In genomic region chrIII:13224395-13224794, ce11 we compare ENCODE assay signal across 5 worm cellular contexts.
TF ChIP-seq lines count a peak whose summit lies in the region.

No protein-coding gene starts in this region.

TF ChIP-seq in whole organism, L1 larva, 84 proteins besides CTCF, POLR2A, EP300 and RAD21:
- peak in 1 of 2 experiments; percentile 51 for TF ChIP-seq lsy-2 (tag; optimal IDR thresholded peaks at IDR 0.05; lab: Kevin White, UChicago)
- TF ChIP-seq nhr-84 (tag; optimal IDR thresholded peaks at IDR 0.05; lab: Kevin White, UChicago): no peak
- TF ChIP-seq dsc-1 (tag; optimal IDR thresholded peaks at IDR 0.05; lab: Kevin White, UChicago): no peak
- no peak for TF ChIP-seq nhr-28 (tag; optimal IDR thresholded peaks at IDR 0.05; lab: Kevin White, UChicago)
- peak in 1 of 2 experiments; percentile 48 for TF ChIP-seq mdl-1 (tag; optimal IDR thresholded peaks at IDR 0.05; lab: Kevin White, UChicago)
- peak; percentile 35 for TF ChIP-seq nhr-90 (tag; optimal IDR thresholded peaks at IDR 0.05; lab: Kevin White, UChicago; ENCODE audit: poor library complexity)
- TF ChIP-seq lin-35 (GFP tag; optimal IDR thresholded peaks at IDR 0.05; lab: Kevin White, UChicago): peak in 1 of 2 experiments; percentile 57
- peak; percentile 17 for TF ChIP-seq mep-1 (tag; optimal IDR thresholded peaks at IDR 0.05; lab: Kevin White, UChicago)
- TF ChIP-seq nhr-47 (tag; optimal IDR thresholded peaks at IDR 0.05; lab: Kevin White, UChicago): peak; percentile 10
- peak in 1 of 2 experiments; percentile 15 for TF ChIP-seq efl-1 (optimal IDR thresholded peaks at IDR 0.05; lab: Kevin White, UChicago)
- TF ChIP-seq efl-1 (GFP tag; optimal IDR thresholded peaks at IDR 0.05 in 1 of 2; lab: Kevin White, UChicago): peak in 1 of 2 experiments; percentile 91
- TF ChIP-seq snu-23 (GFP tag; optimal IDR thresholded peaks at IDR 0.05; lab: Kevin White, UChicago): peak; percentile 48
- 0 out of 2 replicates have a peak, but pooled peaks have one; percentile 4 for TF ChIP-seq nhr-19 (GFP tag; conservative IDR thresholded peaks at IDR 0.05; lab: Robert Waterston, UW)
- peak; percentile 20 for TF ChIP-seq nhr-71 (tag; optimal IDR thresholded peaks at IDR 0.05; lab: Kevin White, UChicago)
- peak; percentile 27 for TF ChIP-seq nhr-20 (tag; optimal IDR thresholded peaks at IDR 0.05; lab: Kevin White, UChicago)

TF ChIP-seq in whole organism, L3 larva, 47 proteins besides CTCF, POLR2A, EP300 and RAD21:
- TF ChIP-seq fos-1 (tag; optimal IDR thresholded peaks at IDR 0.05; lab: Kevin White, UChicago) (no peak), pha-4 (tag; optimal IDR thresholded peaks at IDR 0.05; lab: Kevin White, UChicago) (peak; percentile 35), nfya-1 (tag; optimal IDR thresholded peaks at IDR 0.05; lab: Kevin White, UChicago; ENCODE audit: insufficient read depth) (peak; percentile 23)

TF ChIP-seq in whole organism, early embryonic, 17 proteins besides CTCF, POLR2A, EP300 and RAD21:
- no peak for TF ChIP-seq hmbx-1 (tag; optimal IDR thresholded peaks at IDR 0.05; lab: Kevin White, UChicago)
- 0 out of 2 replicates have a peak, but pooled peaks have one; percentile 64 for TF ChIP-seq sea-1 (GFP tag; conservative IDR thresholded peaks at IDR 0.05; lab: Robert Waterston, UW)
- peak; percentile 49; the same call in 1 of the 2 replicates for TF ChIP-seq scrt-1 (GFP tag; IDR thresholded peaks at IDR 0.05; lab: Robert Waterston, UW)
- peak; percentile 29; the same call in 1 of the 2 replicates for TF ChIP-seq tbx-11 (GFP tag; IDR thresholded peaks at IDR 0.05; lab: Robert Waterston, UW)
- TF ChIP-seq F13C5.2 (tag; optimal IDR thresholded peaks at IDR 0.05; lab: Kevin White, UChicago): no peak
- TF ChIP-seq ceh-36 (tag; optimal IDR thresholded peaks at IDR 0.05; lab: Kevin White, UChicago): no peak
- TF ChIP-seq ceh-13 (GFP tag; optimal IDR thresholded peaks at IDR 0.05; lab: Kevin White, UChicago): no peak
- no peak; the same call in 1 of the 2 replicates for TF ChIP-seq tbx-37 (GFP tag; conservative IDR thresholded peaks at IDR 0.05; lab: Robert Waterston, UW)
- TF ChIP-seq ama-1 (optimal IDR thresholded peaks at IDR 0.05; lab: Kevin White, UChicago): no peak
- peak; percentile 71 for TF ChIP-seq pes-1 (GFP tag; IDR thresholded peaks at IDR 0.05; lab: Robert Waterston, UW)
- TF ChIP-seq hnd-1 (tag; optimal IDR thresholded peaks at IDR 0.05; lab: Kevin White, UChicago): no peak
- TF ChIP-seq aly-1 (tag; optimal IDR thresholded peaks at IDR 0.05; lab: Kevin White, UChicago): no peak
- TF ChIP-seq flt-1 (GFP tag; IDR thresholded peaks at IDR 0.05; lab: Robert Waterston, UW): 0 out of 2 replicates have a peak, but pooled peaks have one; percentile 55
- TF ChIP-seq B0310.2 (tag; optimal IDR thresholded peaks at IDR 0.05; lab: Kevin White, UChicago): no peak
- no peak for TF ChIP-seq hmg-4 (GFP tag; optimal IDR thresholded peaks at IDR 0.05; lab: Kevin White, UChicago)
- TF ChIP-seq ets-7 (tag; optimal IDR thresholded peaks at IDR 0.05; lab: Kevin White, UChicago): no peak
TF ChIP-seq in whole organism, early embryonic: peak in this region for 5.

TF ChIP-seq in whole organism, midembryonic, 9 proteins besides CTCF, POLR2A, EP300 and RAD21:
- TF ChIP-seq cog-1 (tag; optimal IDR thresholded peaks at IDR 0.05; lab: Kevin White, UChicago) (no peak), klf-2 (GFP tag; conservative IDR thresholded peaks at IDR 0.05; lab: Robert Waterston, UW) (no peak), T22C8.4 (GFP tag; IDR thresholded peaks at IDR 0.05; lab: Robert Waterston, UW) (no peak), ztf-29 (GFP tag; IDR thresholded peaks at IDR 0.05; lab: Robert Waterston, UW) (no peak), tab-1 (GFP tag; IDR thresholded peaks at IDR 0.05; lab: Robert Waterston, UW) (peak; percentile 71), ztf-23 (GFP tag; IDR thresholded peaks at IDR 0.05; lab: Robert Waterston, UW) (0 out of 2 replicates have a peak, but pooled peaks have one; percentile 48), med-1 (GFP tag; optimal IDR thresholded peaks at IDR 0.05; lab: Kevin White, UChicago; ENCODE audit: insufficient read depth) (no peak), ref-1 (GFP tag; conservative IDR thresholded peaks at IDR 0.05; lab: Robert Waterston, UW) (no peak; the same call in 1 of the 2 replicates), flt-1 (GFP tag; IDR thresholded peaks at IDR 0.05; lab: Robert Waterston, UW) (peak; percentile 50; the same call in 1 of the 2 replicates)
TF ChIP-seq in whole organism, midembryonic: peak in this region for 3.

TF ChIP-seq in whole organism, young adult, 124 proteins besides CTCF, POLR2A, EP300 and RAD21:
- TF ChIP-seq hmg-1.2 (GFP tag; IDR thresholded peaks at IDR 0.05; lab: Robert Waterston, UW): peak; percentile 61
- TF ChIP-seq him-1 (tag; optimal IDR thresholded peaks at IDR 0.05; lab: Kevin White, UChicago): peak; percentile 44
- peak; percentile 24 for TF ChIP-seq ztf-18 (tag; optimal IDR thresholded peaks at IDR 0.05; lab: Kevin White, UChicago)
- TF ChIP-seq rec-8 (tag; optimal IDR thresholded peaks at IDR 0.05; lab: Kevin White, UChicago): peak; percentile 21 to 22
- TF ChIP-seq madf-10 (tag; optimal IDR thresholded peaks at IDR 0.05; lab: Kevin White, UChicago): no peak
- peak; percentile 25 for TF ChIP-seq snpc-3.4 (tag; optimal IDR thresholded peaks at IDR 0.05; lab: Kevin White, UChicago)
- TF ChIP-seq C17E4.6 (GFP tag; IDR thresholded peaks at IDR 0.05; lab: Robert Waterston, UW): no peak
- TF ChIP-seq lsy-27 (tag; optimal IDR thresholded peaks at IDR 0.05; lab: Kevin White, UChicago; ENCODE audit: borderline replicate concordance, insufficient read depth): peak; percentile 19
- peak in 1 of 3 experiments; percentile 30 for TF ChIP-seq lin-35 (GFP tag; optimal IDR thresholded peaks at IDR 0.05; lab: Kevin White, UChicago)
- 0 out of 2 replicates have a peak, but pooled peaks have one; percentile 42 for TF ChIP-seq nfyb-1 (GFP tag; IDR thresholded peaks at IDR 0.05; lab: Robert Waterston, UW)
- no peak for TF ChIP-seq madf-8 (GFP tag; conservative IDR thresholded peaks at IDR 0.05; lab: Robert Waterston, UW)
- TF ChIP-seq B0261.1 (tag; optimal IDR thresholded peaks at IDR 0.05; lab: Kevin White, UChicago): peak; percentile 77
- peak; percentile 76 for TF ChIP-seq rpc-1 (optimal IDR thresholded peaks at IDR 0.05; lab: Kevin White, UChicago)
- peak; percentile 80 for TF ChIP-seq rpc-1 (tag; optimal IDR thresholded peaks at IDR 0.05; lab: Kevin White, UChicago)
- no peak for TF ChIP-seq nfya-1 (tag; optimal IDR thresholded peaks at IDR 0.05; lab: Kevin White, UChicago; ENCODE audit: borderline replicate concordance, insufficient read depth)
- TF ChIP-seq snpc-4 (GFP tag; optimal IDR thresholded peaks at IDR 0.05; lab: Kevin White, UChicago): peak; percentile 30
- peak in 1 of 4 experiments; percentile 29 for TF ChIP-seq snpc-4 (tag; optimal IDR thresholded peaks at IDR 0.05; lab: Kevin White, UChicago)
- TF ChIP-seq die-1 (tag; optimal IDR thresholded peaks at IDR 0.05; lab: Kevin White, UChicago): peak; percentile 70
- peak; percentile 81; the same call in 1 of the 2 replicates for TF ChIP-seq lin-26 (GFP tag; IDR thresholded peaks at IDR 0.05; lab: Robert Waterston, UW)
- peak; percentile 38 for TF ChIP-seq snpc-1.3 (tag; optimal IDR thresholded peaks at IDR 0.05; lab: Kevin White, UChicago; ENCODE audit: insufficient read depth)
- peak; percentile 72 for TF ChIP-seq F23B12.7 (tag; optimal IDR thresholded peaks at IDR 0.05; lab: Kevin White, UChicago; ENCODE audit: insufficient read depth)
- TF ChIP-seq hlh-26 (GFP tag; conservative IDR thresholded peaks at IDR 0.05; lab: Robert Waterston, UW): no peak
- TF ChIP-seq pbrm-1 (GFP tag; IDR thresholded peaks at IDR 0.05; lab: Robert Waterston, UW): 0 out of 2 replicates have a peak, but pooled peaks have one; percentile 41
- TF ChIP-seq D2030.7 (GFP tag; IDR thresholded peaks at IDR 0.05; lab: Robert Waterston, UW): peak; percentile 45; the same call in 1 of the 2 replicates
- peak; percentile 96 for TF ChIP-seq tbp1 (GFP tag; optimal IDR thresholded peaks at IDR 0.05; lab: Kevin White, UChicago)
- no peak for TF ChIP-seq akir-1 (GFP tag; optimal IDR thresholded peaks at IDR 0.05; lab: Kevin White, UChicago)
- peak; percentile 40 for TF ChIP-seq nhr-90 (tag; optimal IDR thresholded peaks at IDR 0.05; lab: Kevin White, UChicago)

Comparison
In these comparisons a context has a peak if more than half of its experiments do, and no peak if none do; other contexts are left out.
1. Of the 8 proteins assayed by ChIP-seq in both whole organism, young adult and whole organism, L1 larva: peak only in whole organism, young adult: none; only in whole organism, L1 larva: none; in both: nhr-90; in neither: 4; mixed calls (peak in some experiments, not most) for 3.